Fruit fly (Drosophila melanogaster) whole organism, prepupa: ENCODE results near the gene Osi18.

Experiments
- CG6163 ChIP-seq: fragments of 200-800 bp; sonication (Bioruptor generic); IDR thresholded peaks from 3 replicates; pipeline ENCODE4 v1.3.6; 2022; ENCODE audit warnings: missing biosample characterization, missing genetic modification characterization
- CG8119 ChIP-seq: fragments of 200-800 bp; sonication (Bioruptor generic); IDR thresholded peaks from 3 replicates; pipeline ENCODE4 v1.3.6; 2022; ENCODE audit warnings: missing biosample characterization, missing genetic modification characterization
- Ets21C ChIP-seq: fragments of 200-800 bp; sonication (Bioruptor generic); optimal IDR thresholded peaks from 3 replicates; lab custom pipeline; 2016; ENCODE audit warnings: missing biosample characterization, missing genetic modification characterization
- Sox102F ChIP-seq: fragments of 200-800 bp; sonication (Bioruptor generic); optimal IDR thresholded peaks from 2 replicates; lab custom pipeline; 2016; ENCODE audit warnings: missing biosample characterization, mild to moderate bottlenecking, missing genetic modification characterization
- achi ChIP-seq: fragments of 200-800 bp; sonication (Bioruptor generic); optimal IDR thresholded peaks from 3 replicates; lab custom pipeline; 2016; ENCODE audit warnings: missing biosample characterization, missing genetic modification characterization
- cyc ChIP-seq: fragments of 200-800 bp; sonication (Bioruptor generic); optimal IDR thresholded peaks from 3 replicates; lab custom pipeline; 2016; ENCODE audit warnings: missing biosample characterization, missing genetic modification characterization
- spab ChIP-seq: fragments of 200-800 bp; sonication (Bioruptor generic); optimal IDR thresholded peaks from 2 replicates; lab custom pipeline; 2017; ENCODE audit warnings: missing biosample characterization, mild to moderate bottlenecking, missing genetic modification characterization, missing genetic modification reagents

DNA sequence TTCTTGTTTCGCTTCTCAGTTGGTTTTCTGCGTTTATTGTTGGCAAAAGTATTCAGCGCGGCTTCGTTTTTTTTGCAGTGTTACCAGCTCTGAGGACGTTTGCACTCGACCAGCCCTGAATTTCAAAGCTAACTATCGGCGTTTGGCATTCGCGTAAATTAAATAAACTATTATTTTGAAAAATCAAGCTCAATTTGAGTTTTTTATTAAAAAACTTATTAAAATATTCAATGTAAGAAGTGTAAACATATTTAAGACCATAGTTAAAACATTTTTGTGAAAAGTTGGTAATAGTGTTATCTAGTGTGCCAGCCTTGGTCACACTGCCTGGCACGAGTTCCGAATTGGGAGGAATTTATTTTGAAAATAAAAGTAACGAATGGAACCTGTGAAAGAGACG lies 15.8 kb downstream of the Osi18 start, which contains the start of the genes SmD2 and CG18048:
- no peak for TF ChIP-seq spab (GFP tag; lab: Kevin White, UChicago)
- no peak for TF ChIP-seq achi
- no peak for TF ChIP-seq Sox102F
- TF ChIP-seq cyc (GFP tag; lab: Kevin White, UChicago) = peak; percentile 8
- TF ChIP-seq CG8119 = no peak
- no peak for TF ChIP-seq CG6163 (GFP tag; lab: Robert Waterston, UW)
- TF ChIP-seq Ets21C (GFP tag; lab: Kevin White, UChicago) = no peak
